Fruit fly (Drosophila melanogaster) whole organism, prepupa: ENCODE measurements around the gene CG17770.

ENCODE experiments used
- Blimp-1 ChIP-seq: fragments of 200-800 bp; sonication (Bioruptor generic); optimal IDR thresholded peaks from 3 replicates; lab custom pipeline; 2017; ENCODE audit warnings: missing biosample characterization, missing genetic modification characterization, mild to moderate bottlenecking, moderate library complexity, missing genetic modification reagents
- CG11902 ChIP-seq: fragments of 200-800 bp; sonication (Bioruptor generic); optimal IDR thresholded peaks from 3 replicates; lab custom pipeline; 2016; ENCODE audit warnings: missing biosample characterization, missing genetic modification characterization
- CG32006 ChIP-seq: fragments of 200-800 bp; sonication (Bioruptor generic); optimal IDR thresholded peaks from 3 replicates; lab custom pipeline; 2017; ENCODE audit warnings: missing biosample characterization, mild to moderate bottlenecking, missing genetic modification characterization
- Eip93F ChIP-seq: fragments of 200-800 bp; sonication (Bioruptor generic); optimal IDR thresholded peaks from 2 replicates; lab custom pipeline; 2016; ENCODE audit warnings: missing biosample characterization, mild to moderate bottlenecking, missing genetic modification characterization
- Hr39 ChIP-seq: fragments of 200-800 bp; sonication (Bioruptor generic); optimal IDR thresholded peaks from 2 replicates; lab custom pipeline; 2016; ENCODE audit warnings: missing biosample characterization, missing genetic modification characterization
- Smox ChIP-seq: fragments of 200-800 bp; sonication (Bioruptor generic); optimal IDR thresholded peaks from 3 replicates; lab custom pipeline; 2016; ENCODE audit warnings: missing biosample characterization, missing genetic modification characterization
- Sox15 ChIP-seq: fragments of 200-800 bp; sonication (Bioruptor generic); optimal IDR thresholded peaks from 3 replicates; lab custom pipeline; 2016; ENCODE audit warnings: missing biosample characterization, missing genetic modification characterization
- dac ChIP-seq: fragments of 200-800 bp; sonication (Bioruptor generic); optimal IDR thresholded peaks from 2 replicates; lab custom pipeline; 2017; ENCODE audit warnings: missing biosample characterization, mild to moderate bottlenecking, missing genetic modification characterization
- eg ChIP-seq: fragments of 200-800 bp; sonication (Bioruptor generic); IDR thresholded peaks from 3 replicates; pipeline ENCODE4 v1.3.6; 2022; ENCODE audit warnings: missing biosample characterization, missing genetic modification characterization
- fkh ChIP-seq: fragments of 200-800 bp; sonication (Bioruptor generic); optimal IDR thresholded peaks from 3 replicates; lab custom pipeline; 2017; ENCODE audit warnings: missing biosample characterization, mild to moderate bottlenecking, missing genetic modification characterization, moderate library complexity
- lz ChIP-seq: fragments of 200-800 bp; sonication (Bioruptor generic); optimal IDR thresholded peaks from 3 replicates; lab custom pipeline; 2016; ENCODE audit warnings: missing biosample characterization, missing genetic modification characterization
- topi ChIP-seq: fragments of 200-800 bp; sonication (Bioruptor generic); optimal IDR thresholded peaks from 3 replicates; lab custom pipeline; 2016; ENCODE audit warnings: missing biosample characterization, missing genetic modification characterization

- TF ChIP-seq dac (GFP tag; lab: Kevin White, UChicago) (no peak), Hr39 (GFP tag; lab: Kevin White, UChicago) (no peak), topi (GFP tag; lab: Kevin White, UChicago) (no peak), lz (GFP tag; lab: Kevin White, UChicago) (no peak), CG32006 (GFP tag; lab: Kevin White, UChicago) (no peak), Smox (GFP tag; lab: Kevin White, UChicago) (no peak), Sox15 (GFP tag; lab: Kevin White, UChicago) (no peak), CG11902 (GFP tag; lab: Kevin White, UChicago) (no peak), Eip93F (GFP tag; lab: Kevin White, UChicago) (no peak), Blimp-1 (GFP tag; lab: Kevin White, UChicago) (no peak), fkh (GFP tag; lab: Kevin White, UChicago) (no peak), eg (no peak)
Measured at dm6 chr3R:25831799-25832280, 20.1 kb downstream of the CG17770 start, which contains the start of the genes Mst57Da and alpha4GT2.
